Worm (Caenorhabditis elegans): ENCODE measurements around the gene F15A8.1.

DNA sequence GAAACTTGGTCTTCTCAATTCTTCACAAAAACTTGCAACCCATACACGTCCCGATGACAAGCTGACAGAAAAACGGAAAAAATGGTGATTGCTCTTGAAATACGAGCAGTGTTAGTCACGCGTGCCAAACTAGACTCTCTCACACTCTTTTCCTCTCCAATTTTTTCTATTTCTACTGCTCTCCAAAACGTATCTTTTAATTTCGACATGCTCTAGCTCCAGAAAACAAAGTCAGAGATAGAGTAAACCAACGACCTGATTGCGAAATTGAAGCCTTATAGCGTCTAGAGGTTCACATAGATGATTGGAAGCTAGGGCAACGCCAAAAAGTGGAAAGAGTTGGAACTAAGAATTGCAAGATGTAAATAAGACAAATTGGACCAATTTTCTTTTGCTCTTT lies 49.7 kb downstream of the F15A8.1 start:
- TF ChIP-seq ama-1 (optimal IDR thresholded peaks at IDR 0.05) (no peak), blmp-1 (tag; optimal IDR thresholded peaks at IDR 0.05; ENCODE audit: insufficient read depth) (no peak), nhr-23 (tag; optimal IDR thresholded peaks at IDR 0.05) (no peak)

Measured in whole organism, L2 larva.